Worm (Caenorhabditis elegans): ENCODE results near the gene skr-21.

The skr-21 gene

DNA sequence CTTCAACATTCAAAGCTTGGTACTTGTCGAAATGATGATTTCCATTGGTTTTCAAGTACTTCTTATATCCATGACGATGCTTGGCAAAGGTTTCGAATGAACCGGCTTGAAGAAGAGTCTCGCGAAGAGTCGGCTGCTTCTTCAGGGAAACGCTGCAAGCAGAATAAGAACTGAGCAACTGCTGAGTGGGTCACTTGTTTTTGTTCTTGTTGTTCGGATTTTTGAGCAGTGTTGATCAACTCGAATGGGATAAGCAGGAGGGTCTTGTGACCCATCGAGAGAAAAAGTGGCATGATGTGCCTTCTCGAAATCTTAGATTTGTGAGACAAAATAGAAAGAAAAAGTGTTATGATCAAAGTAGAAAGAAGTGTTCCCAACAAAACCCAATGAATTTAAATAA, 5.9 kb downstream of the skr-21 start:
- TF ChIP-seq hlh-1 (tag; optimal IDR thresholded peaks at IDR 0.05) (peak; percentile 4), zip-8 (tag; optimal IDR thresholded peaks at IDR 0.05) (no peak)

ce11 chrX:13217940-13218339, 8.5 kb downstream of the skr-21 start:
- TF ChIP-seq tbx-8 (GFP tag; optimal IDR thresholded peaks at IDR 0.05) (no peak), sem-2 (GFP tag; optimal IDR thresholded peaks at IDR 0.05) (no peak), lin-32 (GFP tag; optimal IDR thresholded peaks at IDR 0.05) (no peak), drap-1 (GFP tag; optimal IDR thresholded peaks at IDR 0.05) (no peak), snpc-4 (tag; optimal IDR thresholded peaks at IDR 0.05) (no peak), unc-120 (tag; optimal IDR thresholded peaks at IDR 0.05; ENCODE audit: poor library complexity, severe bottlenecking) (no peak), ceh-43 (GFP tag; optimal IDR thresholded peaks at IDR 0.05) (no peak), mep-1 (tag; optimal IDR thresholded peaks at IDR 0.05) (no peak), bed-3 (GFP tag; optimal IDR thresholded peaks at IDR 0.05) (no peak), unc-62 (GFP tag; optimal IDR thresholded peaks at IDR 0.05) (no peak), ceh-83 (GFP tag; optimal IDR thresholded peaks at IDR 0.05) (no peak), pha-4 (tag; optimal IDR thresholded peaks at IDR 0.05) (no peak), nhr-237 (tag; optimal IDR thresholded peaks at IDR 0.05) (no peak), nhr-76 (tag; optimal IDR thresholded peaks at IDR 0.05) (no peak)

DNA sequence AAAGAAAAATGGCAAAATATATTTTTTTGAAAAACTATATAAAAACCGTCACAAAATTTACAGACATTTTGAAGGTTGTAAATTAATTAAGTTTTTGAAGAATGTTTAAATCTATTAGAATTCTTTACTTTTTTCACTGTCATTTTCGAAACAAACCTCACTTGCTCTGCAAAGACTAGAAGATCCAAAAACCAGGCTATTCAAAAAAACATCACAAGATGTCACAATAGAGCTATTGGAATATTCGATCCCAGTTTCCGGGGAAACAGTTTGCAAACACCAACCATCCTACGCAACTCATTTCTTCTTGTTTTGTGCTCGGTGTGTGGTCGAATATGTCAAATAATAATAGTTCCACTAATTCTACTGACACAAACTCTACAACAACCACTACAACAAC, 9.7 kb downstream of the skr-21 start, which contains the start of gene R12H7.4:
Gene R12H7.4 (plus strand): TSS at position 301 of the 400 bp plus-strand sequence.
- TF ChIP-seq bed-3 (GFP tag; optimal IDR thresholded peaks at IDR 0.05) (no peak), zip-8 (tag; optimal IDR thresholded peaks at IDR 0.05) (no peak)

ce11 chrX:13212528-13212927, 13.9 kb downstream of the skr-21 start:
- TF ChIP-seq unc-62 (GFP tag; optimal IDR thresholded peaks at IDR 0.05): no peak
- no peak for TF ChIP-seq mep-1 (tag; optimal IDR thresholded peaks at IDR 0.05)
- no peak for TF ChIP-seq nhr-12 (tag; optimal IDR thresholded peaks at IDR 0.05)
- no peak for TF ChIP-seq ceh-43 (GFP tag; optimal IDR thresholded peaks at IDR 0.05)
- TF ChIP-seq pha-4 (tag; optimal IDR thresholded peaks at IDR 0.05): no peak
- no peak for TF ChIP-seq hlh-1 (tag; optimal IDR thresholded peaks at IDR 0.05)
- TF ChIP-seq mls-2 (tag; optimal IDR thresholded peaks at IDR 0.05): no peak
- TF ChIP-seq zip-8 (tag; optimal IDR thresholded peaks at IDR 0.05): no peak
- no peak for TF ChIP-seq cnd-1 (tag; optimal IDR thresholded peaks at IDR 0.05)
- no peak for TF ChIP-seq nhr-76 (tag; optimal IDR thresholded peaks at IDR 0.05)
- TF ChIP-seq unc-120 (tag; optimal IDR thresholded peaks at IDR 0.05; ENCODE audit: poor library complexity, severe bottlenecking): no peak
- TF ChIP-seq ceh-39 (tag; optimal IDR thresholded peaks at IDR 0.05): no peak
- no peak for TF ChIP-seq sptf-1 (tag; optimal IDR thresholded peaks at IDR 0.05)
- no peak for TF ChIP-seq lin-32 (GFP tag; optimal IDR thresholded peaks at IDR 0.05)
- no peak for TF ChIP-seq nhr-2 (tag; optimal IDR thresholded peaks at IDR 0.05)
- no peak for TF ChIP-seq lin-13 (tag; optimal IDR thresholded peaks at IDR 0.05)
- TF ChIP-seq unc-39 (tag; optimal IDR thresholded peaks at IDR 0.05): no peak
- TF ChIP-seq ces-1 (GFP tag; optimal IDR thresholded peaks at IDR 0.05): no peak
- no peak for TF ChIP-seq drap-1 (GFP tag; optimal IDR thresholded peaks at IDR 0.05)

DNA sequence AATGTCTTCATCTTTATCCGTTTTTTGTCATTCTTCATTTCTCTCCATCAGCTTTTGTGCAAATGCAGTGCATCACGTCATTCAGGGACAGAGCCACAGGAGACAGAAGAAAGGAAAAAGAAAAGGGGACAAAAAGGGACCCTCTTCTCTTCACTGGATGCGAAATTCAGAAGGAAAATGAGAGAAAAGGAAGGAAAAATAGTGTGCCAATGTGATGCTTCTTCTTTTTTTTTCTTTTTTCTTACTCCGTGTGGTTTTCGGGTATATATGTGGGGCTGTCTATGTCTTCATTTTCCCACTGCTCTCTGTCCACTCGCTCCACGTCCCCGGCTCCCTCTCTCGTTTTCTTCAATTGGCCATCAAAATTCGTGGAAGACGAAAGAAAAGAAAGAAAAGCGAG, 16.0 kb downstream of the skr-21 start:
- TF ChIP-seq elt-1 (tag; optimal IDR thresholded peaks at IDR 0.05; ENCODE audit: borderline replicate concordance, insufficient read depth) (no peak), hlh-1 (tag; optimal IDR thresholded peaks at IDR 0.05) (no peak), ham-2 (GFP tag; optimal IDR thresholded peaks at IDR 0.05) (no peak), ceh-83 (GFP tag; optimal IDR thresholded peaks at IDR 0.05) (no peak), unc-120 (tag; optimal IDR thresholded peaks at IDR 0.05; ENCODE audit: poor library complexity, severe bottlenecking) (peak; percentile 16), ces-1 (GFP tag; optimal IDR thresholded peaks at IDR 0.05) (peak; percentile 40), tbx-8 (GFP tag; optimal IDR thresholded peaks at IDR 0.05) (no peak)

DNA sequence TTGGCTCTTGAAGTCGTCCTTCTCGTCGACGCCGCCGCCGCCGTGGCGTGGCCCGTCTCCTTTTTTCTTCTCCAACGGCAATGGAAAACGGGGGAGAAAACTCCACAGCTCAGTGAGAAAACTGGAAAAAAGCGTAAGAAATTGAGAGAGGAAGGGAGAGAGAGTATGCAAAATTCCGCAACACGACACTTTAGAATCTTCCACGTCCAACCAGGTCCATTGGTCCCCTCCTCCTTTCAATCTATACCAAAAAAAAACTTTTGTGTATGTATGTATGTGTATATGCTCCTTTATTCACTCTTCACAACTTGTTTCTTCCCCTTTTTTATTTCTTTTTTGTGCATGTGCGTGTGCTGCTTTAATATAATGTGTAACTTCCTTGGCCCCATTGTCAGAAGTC, 17.4 kb downstream of the skr-21 start:
- TF ChIP-seq mab-5 (tag; optimal IDR thresholded peaks at IDR 0.05) (no peak), lsy-2 (tag; optimal IDR thresholded peaks at IDR 0.05) (no peak), pha-4 (tag; optimal IDR thresholded peaks at IDR 0.05) (no peak), lin-32 (GFP tag; optimal IDR thresholded peaks at IDR 0.05) (no peak), ztf-11 (tag; optimal IDR thresholded peaks at IDR 0.05) (no peak), lin-13 (tag; optimal IDR thresholded peaks at IDR 0.05) (no peak), ces-1 (GFP tag; optimal IDR thresholded peaks at IDR 0.05) (no peak), sem-2 (GFP tag; optimal IDR thresholded peaks at IDR 0.05) (no peak), elt-1 (tag; optimal IDR thresholded peaks at IDR 0.05; ENCODE audit: borderline replicate concordance, insufficient read depth) (no peak), sptf-1 (tag; optimal IDR thresholded peaks at IDR 0.05) (no peak)
